Worm (Caenorhabditis elegans): Measurements from ENCODE around the gene F20G2.3.

F20G2.3 gene

ce11 chrV:13739901-13740300 is 28.4 kb downstream of the F20G2.3 start:
- TF ChIP-seq elt-2 (tag; optimal IDR thresholded peaks at IDR 0.05) (peak; percentile 86), lin-15B (tag; optimal IDR thresholded peaks at IDR 0.05) (no peak), nhr-25 (tag; optimal IDR thresholded peaks at IDR 0.05) (no peak), ceh-82 (tag; optimal IDR thresholded peaks at IDR 0.05) (no peak), lin-39 (tag; optimal IDR thresholded peaks at IDR 0.05) (no peak), nhr-28 (tag; optimal IDR thresholded peaks at IDR 0.05) (no peak), nhr-43 (tag; optimal IDR thresholded peaks at IDR 0.05; ENCODE audit: poor library complexity, severe bottlenecking) (no peak), pqm-1 (tag; optimal IDR thresholded peaks at IDR 0.05) (peak; percentile 80), ztf-4 (tag; optimal IDR thresholded peaks at IDR 0.05) (no peak)

ce11 chrV:13738374-13738773 is 29.9 kb downstream of the F20G2.3 start, which contains the start of gene irg-5:
Gene irg-5 (minus strand): TSS chrV:13738474.
- TF ChIP-seq hmg-11 (tag; optimal IDR thresholded peaks at IDR 0.05) (no peak), ceh-28 (tag; optimal IDR thresholded peaks at IDR 0.05) (no peak), unc-39 (tag; optimal IDR thresholded peaks at IDR 0.05) (no peak), nhr-28 (tag; optimal IDR thresholded peaks at IDR 0.05) (no peak), daf-12 (tag; optimal IDR thresholded peaks at IDR 0.05) (no peak), nhr-77 (tag; optimal IDR thresholded peaks at IDR 0.05) (no peak), ceh-16 (tag; optimal IDR thresholded peaks at IDR 0.05) (no peak), elt-3 (tag; optimal IDR thresholded peaks at IDR 0.05) (no peak), snpc-4 (tag; optimal IDR thresholded peaks at IDR 0.05) (no peak)

- TF ChIP-seq elt-2 (tag; optimal IDR thresholded peaks at IDR 0.05), result peak; percentile 36
- TF ChIP-seq skn-1 (tag; optimal IDR thresholded peaks at IDR 0.05), result no peak
- no peak for TF ChIP-seq pha-4 (tag; optimal IDR thresholded peaks at IDR 0.05)
These were observed 32.1 kb downstream of the F20G2.3 start, which contains the start of gene F35E12.6 for ce11 chrV:13736147-13736546. Gene F35E12.6 (minus strand): TSS chrV:13736247.

ce11 chrV:13730762-13731161 is 37.5 kb downstream of the F20G2.3 start, which contains the start of gene dct-17:
Gene dct-17 (minus strand): TSS chrV:13730784.
- no peak for TF ChIP-seq lin-39 (tag; optimal IDR thresholded peaks at IDR 0.05)
- no peak for TF ChIP-seq fos-1 (tag; optimal IDR thresholded peaks at IDR 0.05)
- TF ChIP-seq fkh-10 (GFP tag; optimal IDR thresholded peaks at IDR 0.05), result no peak
- peak; percentile 35 for TF ChIP-seq pqm-1 (tag; optimal IDR thresholded peaks at IDR 0.05)
- no peak for TF ChIP-seq unc-62 (GFP tag; optimal IDR thresholded peaks at IDR 0.05)
- no peak for TF ChIP-seq egl-27 (tag; optimal IDR thresholded peaks at IDR 0.05)
- TF ChIP-seq mdl-1 (tag; optimal IDR thresholded peaks at IDR 0.05), result no peak
- no peak for TF ChIP-seq aly-2 (tag; optimal IDR thresholded peaks at IDR 0.05)
- no peak for TF ChIP-seq elt-3 (tag; optimal IDR thresholded peaks at IDR 0.05)
- TF ChIP-seq mml-1 (tag; optimal IDR thresholded peaks at IDR 0.05), result no peak
- TF ChIP-seq elt-2 (tag; optimal IDR thresholded peaks at IDR 0.05), result peak; percentile 58
- TF ChIP-seq ceh-82 (tag; optimal IDR thresholded peaks at IDR 0.05), result no peak

- TF ChIP-seq ama-1 (optimal IDR thresholded peaks at IDR 0.05), result no peak
- no peak for TF ChIP-seq ztf-11 (tag; optimal IDR thresholded peaks at IDR 0.05)
- no peak for TF ChIP-seq nfya-1 (tag; optimal IDR thresholded peaks at IDR 0.05; ENCODE audit: insufficient read depth)
- TF ChIP-seq fkh-2 (tag; optimal IDR thresholded peaks at IDR 0.05), result no peak
- TF ChIP-seq sea-2 (GFP tag; optimal IDR thresholded peaks at IDR 0.05), result no peak
- no peak for TF ChIP-seq egl-27 (tag; optimal IDR thresholded peaks at IDR 0.05)
- no peak for TF ChIP-seq fos-1 (tag; optimal IDR thresholded peaks at IDR 0.05)
- no peak for TF ChIP-seq nhr-237 (tag; optimal IDR thresholded peaks at IDR 0.05)
- TF ChIP-seq daf-12 (tag; optimal IDR thresholded peaks at IDR 0.05), result no peak
- no peak for TF ChIP-seq jun-1 (tag; optimal IDR thresholded peaks at IDR 0.05)
- TF ChIP-seq nhr-25 (tag; optimal IDR thresholded peaks at IDR 0.05), result no peak
These were observed 42.7 kb downstream of the F20G2.3 start, which contains the start of gene fbxa-181 for ce11 chrV:13725574-13725973. Gene fbxa-181 (plus strand): TSS chrV:13725874.

DNA sequence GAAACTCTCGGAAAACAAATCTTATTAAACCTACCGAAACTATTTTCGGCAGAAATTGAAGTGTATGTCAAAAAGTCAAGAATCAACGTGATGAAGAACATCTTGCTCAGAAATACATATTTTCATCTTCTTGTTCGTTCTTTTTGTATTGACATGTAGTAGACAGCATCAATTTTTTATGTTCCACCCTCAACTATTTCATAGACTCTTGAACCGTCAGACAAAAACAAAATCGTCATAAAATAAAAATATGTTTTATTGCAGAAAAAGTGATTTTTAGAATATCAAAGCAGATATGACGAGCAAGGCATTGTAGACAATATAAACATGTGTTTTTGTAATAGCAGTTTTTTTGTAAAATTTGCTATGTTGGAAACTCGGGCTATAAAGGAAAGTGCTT is 43.5 kb downstream of the F20G2.3 start, which contains the start of gene F35E12.2:
Gene F35E12.2 (minus strand): TSS at position 101 of the 400 bp plus-strand sequence.
- TF ChIP-seq ceh-82 (tag; optimal IDR thresholded peaks at IDR 0.05) (no peak), jun-1 (tag; optimal IDR thresholded peaks at IDR 0.05) (no peak), nhr-28 (tag; optimal IDR thresholded peaks at IDR 0.05) (no peak), fkh-2 (tag; optimal IDR thresholded peaks at IDR 0.05) (no peak), sea-2 (GFP tag; optimal IDR thresholded peaks at IDR 0.05) (no peak), nhr-11 (tag; optimal IDR thresholded peaks at IDR 0.05) (no peak)

Measured in whole organism, L3 larva.